Worm (Caenorhabditis elegans): Measurements from ENCODE around the gene Y40A1A.2.

DNA sequence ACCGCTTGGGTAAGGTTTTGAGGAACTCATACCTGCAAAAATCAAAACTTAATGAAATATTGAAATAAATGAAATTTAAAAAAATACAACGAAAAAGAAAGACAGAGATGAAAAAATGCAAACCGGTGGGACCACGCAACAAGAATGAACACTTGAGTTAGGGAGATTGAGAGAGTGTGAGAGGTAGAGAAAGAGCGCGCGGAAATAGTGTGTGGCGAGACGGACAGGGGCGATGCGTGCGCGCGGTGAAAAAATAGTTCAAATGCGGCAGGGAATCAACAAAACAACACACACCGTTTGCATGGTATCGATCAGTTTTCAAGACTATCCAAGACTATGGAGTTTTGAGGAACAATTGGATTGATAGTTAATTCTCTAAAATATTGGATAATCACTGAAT is 958 bp upstream of the Y40A1A.2 start, which contains the start of gene meg-3:
- TF ChIP-seq ama-1 (optimal IDR thresholded peaks at IDR 0.05): no peak
- no peak for TF ChIP-seq ets-7 (tag; optimal IDR thresholded peaks at IDR 0.05)
- no peak for TF ChIP-seq tbx-11 (GFP tag; IDR thresholded peaks at IDR 0.05)
- no peak for TF ChIP-seq ceh-13 (GFP tag; optimal IDR thresholded peaks at IDR 0.05)
- no peak for TF ChIP-seq flt-1 (GFP tag; IDR thresholded peaks at IDR 0.05)
- no peak for TF ChIP-seq hmbx-1 (tag; optimal IDR thresholded peaks at IDR 0.05)
- TF ChIP-seq pes-1 (GFP tag; IDR thresholded peaks at IDR 0.05): no peak
- no peak for TF ChIP-seq scrt-1 (GFP tag; IDR thresholded peaks at IDR 0.05)
- TF ChIP-seq F13C5.2 (tag; optimal IDR thresholded peaks at IDR 0.05): no peak

Data from whole organism, early embryonic.